Fruit fly (Drosophila melanogaster): ENCODE measurements around the gene wkd.
A peak's percentile ranks its signal among the peaks of the same experiment; 100 is the strongest.

The wkd gene

DNA sequence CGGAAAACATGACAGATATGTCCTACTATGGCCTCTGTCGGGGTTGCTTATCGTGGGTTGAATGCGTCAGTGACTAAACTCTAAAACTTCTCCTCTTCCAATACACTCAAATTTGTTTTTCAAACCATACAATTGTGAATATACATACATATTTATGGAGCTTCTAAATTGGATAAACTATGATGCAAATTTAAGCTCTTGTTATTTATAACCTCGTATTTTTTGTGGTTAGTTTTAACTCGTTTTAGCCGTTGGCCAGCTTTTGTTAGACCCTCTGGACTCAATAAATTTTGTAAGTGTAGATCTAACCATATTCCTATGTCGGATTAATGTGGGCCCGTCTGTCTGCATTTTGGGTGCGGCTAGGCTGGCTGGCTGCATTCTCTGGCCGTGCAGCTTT lies 36.0 kb downstream of the wkd start (continued):
- TF ChIP-seq pfk (GFP tag; optimal IDR thresholded peaks at IDR 0.05), result no peak
- TF ChIP-seq hb (GFP tag; IDR thresholded peaks at IDR 0.05; ENCODE audit: partially characterized antibody), result no peak
- peak; percentile 10 for TF ChIP-seq jumu (GFP tag; optimal IDR thresholded peaks at IDR 0.05)
- TF ChIP-seq pita (GFP tag; optimal IDR thresholded peaks at IDR 0.05), result no peak
- no peak for TF ChIP-seq ab (GFP tag; optimal IDR thresholded peaks at IDR 0.05)
- TF ChIP-seq Bteb2 (GFP tag; optimal IDR thresholded peaks at IDR 0.05), result no peak
- TF ChIP-seq ci (GFP tag; IDR thresholded peaks at IDR 0.05), result no peak; the same call in 2 of the 3 replicates
- no peak for TF ChIP-seq Dip2 (GFP tag; IDR thresholded peaks at IDR 0.05)
- peak; percentile 55 for TF ChIP-seq D19A (tag; optimal IDR thresholded peaks at IDR 0.05)
- TF ChIP-seq hth (optimal IDR thresholded peaks at IDR 0.05), result no peak
- TF ChIP-seq CG9609 (GFP tag; optimal IDR thresholded peaks at IDR 0.05), result no peak
- no peak for TF ChIP-seq Rfx (GFP tag; IDR thresholded peaks at IDR 0.05)
- no peak for TF ChIP-seq so (GFP tag; IDR thresholded peaks at IDR 0.05)
- TF ChIP-seq prd (optimal IDR thresholded peaks at IDR 0.05), result no peak
- TF ChIP-seq prd (GFP tag; IDR thresholded peaks at IDR 0.05), result peak; percentile 7; the same call in 1 of the 3 replicates
- peak in 1 of 2 experiments; percentile 8 for TF ChIP-seq Eip74EF (GFP tag; optimal IDR thresholded peaks at IDR 0.05)
- TF ChIP-seq CG7786 (GFP tag; optimal IDR thresholded peaks at IDR 0.05), result no peak
- TF ChIP-seq h (optimal IDR thresholded peaks at IDR 0.05), result no peak
- TF ChIP-seq CG3995 (GFP tag; optimal IDR thresholded peaks at IDR 0.05), result no peak
- no peak for TF ChIP-seq CG31365 (tag; optimal IDR thresholded peaks at IDR 0.05)
- TF ChIP-seq dpn (GFP tag; optimal IDR thresholded peaks at IDR 0.05), result no peak
- peak; percentile 39; the same call in 1 of the 2 replicates for TF ChIP-seq CG6689 (GFP tag; IDR thresholded peaks at IDR 0.05)
- TF ChIP-seq br (optimal IDR thresholded peaks at IDR 0.05), result no peak
- no peak for TF ChIP-seq CG18619 (GFP tag; optimal IDR thresholded peaks at IDR 0.05)
- TF ChIP-seq luna (GFP tag; optimal IDR thresholded peaks at IDR 0.05), result no peak
- TF ChIP-seq gfzf (GFP tag; optimal IDR thresholded peaks at IDR 0.05), result no peak
- no peak for TF ChIP-seq CG5953 (GFP tag; IDR thresholded peaks at IDR 0.05)
- TF ChIP-seq Xbp1 (GFP tag; optimal IDR thresholded peaks at IDR 0.05), result peak; percentile 30
- TF ChIP-seq dm (GFP tag; optimal IDR thresholded peaks at IDR 0.05), result no peak
- TF ChIP-seq HLH4C (GFP tag; IDR thresholded peaks at IDR 0.05; ENCODE audit: partially characterized antibody), result no peak
- no peak for TF ChIP-seq CG12071 (GFP tag; optimal IDR thresholded peaks at IDR 0.05)
- TF ChIP-seq tna (GFP tag; IDR thresholded peaks at IDR 0.05; ENCODE audit: partially characterized antibody), result no peak
- no peak for TF ChIP-seq crol (GFP tag; IDR thresholded peaks at IDR 0.05)
- peak; percentile 24 for TF ChIP-seq twi (tag; optimal IDR thresholded peaks at IDR 0.05)
- TF ChIP-seq CG4854 (GFP tag; optimal IDR thresholded peaks at IDR 0.05), result no peak
- no peak for TF ChIP-seq nom (GFP tag; optimal IDR thresholded peaks at IDR 0.05)
- peak; percentile 13 for TF ChIP-seq tin (GFP tag; optimal IDR thresholded peaks at IDR 0.05)
- TF ChIP-seq pnt (GFP tag; optimal IDR thresholded peaks at IDR 0.05), result peak; percentile 28
- TF ChIP-seq H2.0 (GFP tag; IDR thresholded peaks at IDR 0.05), result 0 out of 2 replicates have a peak, but pooled peaks have one; percentile 10
- TF ChIP-seq Spps (tag; optimal IDR thresholded peaks at IDR 0.05), result peak; percentile 33
- TF ChIP-seq kah (GFP tag; optimal IDR thresholded peaks at IDR 0.05), result no peak
- peak; percentile 81 for TF ChIP-seq CG10979 (tag; optimal IDR thresholded peaks at IDR 0.05)
- no peak for TF ChIP-seq CG2116 (GFP tag; optimal IDR thresholded peaks at IDR 0.05)
- no peak for TF ChIP-seq CG9932 (GFP tag; IDR thresholded peaks at IDR 0.05)
- peak; percentile 48 for TF ChIP-seq croc (GFP tag; conservative IDR thresholded peaks at IDR 0.05)
- TF ChIP-seq Blimp-1 (GFP tag; optimal IDR thresholded peaks at IDR 0.05), result peak; percentile 72
- TF ChIP-seq CG12391 (tag; optimal IDR thresholded peaks at IDR 0.05), result peak; percentile 64
- peak; percentile 88 for TF ChIP-seq sens (GFP tag)
- peak; percentile 4 for TF ChIP-seq CG17359 (tag; optimal IDR thresholded peaks at IDR 0.05)
- 0 out of 3 replicates have a peak, but pooled peaks have one; percentile 36 for TF ChIP-seq CG17361 (GFP tag; IDR thresholded peaks at IDR 0.05)
- TF ChIP-seq CG11696 (GFP tag; IDR thresholded peaks at IDR 0.05), result no peak
- TF ChIP-seq HLH3B (GFP tag; IDR thresholded peaks at IDR 0.05), result no peak
- TF ChIP-seq CG1602 (GFP tag; optimal IDR thresholded peaks at IDR 0.05), result peak; percentile 4

Data from whole organism, embryonic.